Worm (Caenorhabditis elegans) whole organism, L4 larva: ENCODE data around the gene AH6.17.

Source experiments
- T20F7.1 ChIP-seq: fragments of 200-800 bp; sonication (Bioruptor generic); optimal IDR thresholded peaks from 2 replicates; lab custom pipeline; 2018; ENCODE audit warnings: mild to moderate bottlenecking, missing genetic modification characterization, missing compliant biosample characterization
- Y5F2A.4 ChIP-seq: fragments of 200-800 bp; sonication (Bioruptor generic); optimal IDR thresholded peaks from 2 replicates; lab custom pipeline; 2018; ENCODE audit warnings: mild to moderate bottlenecking, missing genetic modification characterization, missing compliant biosample characterization
- fos-1 ChIP-seq: fragments of 150-350 bp; optimal IDR thresholded peaks from 2 replicates; lab custom pipeline; 2014; ENCODE audit warnings: missing biosample characterization, missing genetic modification characterization
- lin-38 ChIP-seq: fragments of 200-800 bp; sonication (Bioruptor generic); IDR thresholded peaks from 2 replicates; pipeline ENCODE4 v1.3.6; 2022; ENCODE audit warnings: missing genetic modification reagents, missing genetic modification characterization, missing compliant biosample characterization
- nhr-102 ChIP-seq: sonication (generic microtip); optimal IDR thresholded peaks from 2 replicates; lab custom pipeline; 2016; ENCODE audit warnings: mild to moderate bottlenecking, missing genetic modification characterization, moderate library complexity, missing compliant biosample characterization
- nhr-28 ChIP-seq: fragments of 150-350 bp; optimal IDR thresholded peaks from 2 replicates; lab custom pipeline; 2014; ENCODE audit warnings: missing biosample characterization, missing genetic modification characterization

- TF ChIP-seq fos-1 (tag; lab: Kevin White, UChicago) = no peak
- TF ChIP-seq lin-38 = no peak
- TF ChIP-seq T20F7.1 (GFP tag; lab: Kevin White, UChicago) = no peak
- no peak for TF ChIP-seq nhr-102 (tag; lab: Kevin White, UChicago)
- peak; percentile 45 for TF ChIP-seq nhr-28
- TF ChIP-seq Y5F2A.4 = no peak
Measured at ce11 chrII:9498589-9498988, 24.4 kb upstream of the AH6.17 start.
